Fruit fly (Drosophila melanogaster) whole organism, embryonic: ENCODE data around the gene CG42404.

Experiments used
- Awh ChIP-seq: fragments of 200-800 bp; sonication (Bioruptor generic); IDR thresholded peaks from 2 replicates; pipeline ENCODE4, ENCODE4 v1.3.6; 2022; ENCODE audit warnings: missing biosample characterization, missing genetic modification characterization
- Blimp-1 ChIP-seq: fragments of 200-800 bp; sonication (Bioruptor generic); optimal IDR thresholded peaks from 3 replicates; lab custom pipeline; 2018; ENCODE audit warnings: missing biosample characterization, missing genetic modification characterization, mild to moderate bottlenecking, moderate library complexity, missing genetic modification reagents
- Bteb2 ChIP-seq: fragments of 200-800 bp; sonication (Bioruptor generic); optimal IDR thresholded peaks from 2 replicates; lab custom pipeline; 2016; ENCODE audit warnings: missing biosample characterization, missing genetic modification characterization
- CG10267 ChIP-seq: fragments of 200-800 bp; sonication (Bioruptor generic); optimal IDR thresholded peaks from 2 replicates; lab custom pipeline; 2018; ENCODE audit warnings: missing biosample characterization, mild to moderate bottlenecking, missing genetic modification characterization, moderate library complexity
- CG12071 ChIP-seq: fragments of 200-800 bp; sonication (Bioruptor generic); optimal IDR thresholded peaks from 3 replicates; lab custom pipeline; 2018; ENCODE audit warnings: missing biosample characterization, mild to moderate bottlenecking, missing genetic modification characterization
- CG12104 ChIP-seq: fragments of 200-800 bp; sonication (Bioruptor generic); optimal IDR thresholded peaks from 3 replicates; lab custom pipeline; 2016; ENCODE audit warnings: missing biosample characterization, missing genetic modification characterization
- CG12769 ChIP-seq: fragments of 200-800 bp; sonication (Bioruptor generic); optimal IDR thresholded peaks from 2 replicates; lab custom pipeline; 2019; ENCODE audit warnings: missing biosample characterization, mild to moderate bottlenecking, missing genetic modification characterization, moderate library complexity
- CG13123 ChIP-seq: fragments of 200-800 bp; sonication (Bioruptor generic); optimal IDR thresholded peaks from 2 replicates; lab custom pipeline; 2016; ENCODE audit warnings: missing biosample characterization, missing genetic modification characterization
- CG15269 ChIP-seq: fragments of 200-800 bp; sonication (Bioruptor generic); optimal IDR thresholded peaks from 2 replicates; lab custom pipeline; 2018; ENCODE audit warnings: missing biosample characterization, mild to moderate bottlenecking, missing genetic modification characterization, moderate library complexity
- CG1832 ChIP-seq: fragments of 200-800 bp; sonication (Bioruptor generic); optimal IDR thresholded peaks from 2 replicates; lab custom pipeline; 2017; ENCODE audit warnings: missing biosample characterization, mild to moderate bottlenecking, missing genetic modification characterization, inconsistent platforms
- CG30403 ChIP-seq: fragments of 200-800 bp; sonication (Bioruptor generic); optimal IDR thresholded peaks from 3 replicates; lab custom pipeline; 2016; ENCODE audit warnings: missing biosample characterization, missing genetic modification characterization
- CG30431 ChIP-seq: fragments of 200-800 bp; sonication (Bioruptor generic); optimal IDR thresholded peaks from 2 replicates; lab custom pipeline; 2017; ENCODE audit warnings: missing biosample characterization, missing genetic modification characterization
- CG3065 ChIP-seq: fragments of 200-800 bp; sonication (Bioruptor generic); optimal IDR thresholded peaks from 2 replicates; lab custom pipeline; 2016; ENCODE audit warnings: missing biosample characterization, missing genetic modification characterization
- CG3163 ChIP-seq: fragments of 200-800 bp; sonication (Bioruptor generic); optimal IDR thresholded peaks from 3 replicates; lab custom pipeline; 2016; ENCODE audit warnings: missing biosample characterization, missing genetic modification characterization
- CG6175 ChIP-seq: fragments of 200-800 bp; sonication (Bioruptor generic); IDR thresholded peaks from 3 replicates; pipeline ENCODE4 v1.3.6; 2022; ENCODE audit warnings: missing biosample characterization, missing genetic modification characterization
- CG8281 ChIP-seq: fragments of 200-800 bp; sonication (Bioruptor generic); optimal IDR thresholded peaks from 2 replicates; lab custom pipeline; 2018; ENCODE audit warnings: missing biosample characterization, mild to moderate bottlenecking, missing genetic modification characterization, moderate library complexity
- CG9437 ChIP-seq: fragments of 200-800 bp; sonication (Bioruptor generic); optimal IDR thresholded peaks from 2 replicates; lab custom pipeline; 2018; ENCODE audit warnings: missing biosample characterization, mild to moderate bottlenecking, missing genetic modification characterization
- CTCF ChIP-seq: fragments of 200-800 bp; sonication (Bioruptor generic); optimal IDR thresholded peaks from 2 replicates; lab custom pipeline; 2017; ENCODE audit warnings: missing biosample characterization, mild to moderate bottlenecking, missing genetic modification characterization, moderate library complexity
- Camta ChIP-seq: fragments of 200-800 bp; sonication (Bioruptor generic); optimal IDR thresholded peaks from 2 replicates; lab custom pipeline; 2016; ENCODE audit warnings: missing biosample characterization, missing genetic modification characterization
- D ChIP-seq, 2 experiments: fragments of 200-800 bp in 1 of 2; fragments of >200 bp in 1 of 2; sonication (Bioruptor generic) in 1 of 2; optimal IDR thresholded peaks; 2 replicates in 1 of 2; 3 replicates in 1 of 2; lab custom pipeline; 2017; ENCODE audit warnings: mild to moderate bottlenecking in 1 of 2, missing biosample characterization in 1 of 2, missing genetic modification characterization in 1 of 2, missing genetic modification reagents in 1 of 2
- Gug ChIP-seq: fragments of 200-800 bp; sonication (Bioruptor generic); IDR thresholded peaks from 4 replicates; pipeline ENCODE4 v1.3.6; 2022; ENCODE audit warnings: missing biosample characterization, missing genetic modification characterization
- H15 ChIP-seq: fragments of 200-800 bp; sonication (Bioruptor generic); IDR thresholded peaks from 3 replicates; pipeline ENCODE4 v1.3.6; 2022; ENCODE audit warnings: missing biosample characterization, missing genetic modification characterization
- H2.0 ChIP-seq: fragments of 200-800 bp; sonication (Bioruptor generic); IDR thresholded peaks from 2 replicates; pipeline ENCODE4 v1.3.6; 2022; ENCODE audit warnings: missing biosample characterization, missing genetic modification characterization
- Oaz ChIP-seq: fragments of 200-800 bp; sonication (Bioruptor generic); IDR thresholded peaks from 2 replicates; pipeline ENCODE4 v1.3.6; 2022; ENCODE audit warnings: missing biosample characterization, missing genetic modification characterization
- Oli ChIP-seq: fragments of 200-800 bp; sonication (Bioruptor generic); optimal IDR thresholded peaks from 2 replicates; lab custom pipeline; 2018; ENCODE audit warnings: missing biosample characterization, mild to moderate bottlenecking, missing genetic modification characterization, moderate library complexity
- Sin3A ChIP-seq: fragments of >200 bp; optimal IDR thresholded peaks from 2 replicates; lab custom pipeline; 2018
- Six4 ChIP-seq: fragments of 200-800 bp; sonication (Bioruptor generic); optimal IDR thresholded peaks from 2 replicates; lab custom pipeline; 2016; ENCODE audit warnings: missing biosample characterization, missing genetic modification characterization
- ab ChIP-seq: fragments of 200-800 bp; sonication (Bioruptor generic); optimal IDR thresholded peaks from 2 replicates; lab custom pipeline; 2016; ENCODE audit warnings: missing biosample characterization, missing genetic modification characterization
- amos ChIP-seq: fragments of 200-800 bp; sonication (Bioruptor generic); IDR thresholded peaks from 2 replicates; pipeline ENCODE4 v1.3.6; 2022; ENCODE audit warnings: missing biosample characterization, missing genetic modification characterization; ENCODE audit not compliant: partially characterized antibody
- bsh ChIP-seq, 2 experiments: fragments of 200-800 bp; sonication (Bioruptor generic); optimal IDR thresholded peaks; 2 replicates each; lab custom pipeline; 2017 to 2018; ENCODE audit warnings: mild to moderate bottlenecking in 2 of 2, missing biosample characterization in 2 of 2, missing genetic modification characterization in 2 of 2, moderate library complexity in 1 of 2
- caup ChIP-seq: fragments of 200-800 bp; sonication (Bioruptor generic); optimal IDR thresholded peaks from 3 replicates; lab custom pipeline; 2017; ENCODE audit warnings: missing biosample characterization, mild to moderate bottlenecking, missing genetic modification characterization, moderate library complexity; ENCODE audit not compliant: severe bottlenecking
- ci ChIP-seq: fragments of 200-800 bp; sonication (Bioruptor generic); IDR thresholded peaks from 3 replicates; pipeline ENCODE4 v1.3.6; 2022; ENCODE audit warnings: missing biosample characterization, missing genetic modification characterization
- da ChIP-seq: fragments of 200-800 bp; sonication (Bioruptor generic); optimal IDR thresholded peaks from 2 replicates; lab custom pipeline; 2016; ENCODE audit warnings: missing biosample characterization, missing genetic modification characterization
- dati ChIP-seq: fragments of 200-800 bp; sonication (Bioruptor generic); IDR thresholded peaks from 2 replicates; pipeline ENCODE4 v1.3.6; 2022; ENCODE audit warnings: missing biosample characterization, missing genetic modification characterization
- dpn ChIP-seq, 2 experiments: fragments of 200-800 bp; sonication (Bioruptor generic); optimal IDR thresholded peaks; 3 replicates each; lab custom pipeline; 2016; ENCODE audit warnings: missing biosample characterization in 2 of 2, missing genetic modification characterization in 2 of 2
- fd64A ChIP-seq: fragments of 200-800 bp; sonication (Bioruptor generic); optimal IDR thresholded peaks from 3 replicates; lab custom pipeline; 2018; ENCODE audit warnings: missing biosample characterization, mild to moderate bottlenecking, missing genetic modification characterization
- gcm ChIP-seq: fragments of 200-800 bp; sonication (Bioruptor generic); optimal IDR thresholded peaks from 2 replicates; lab custom pipeline; 2019; ENCODE audit warnings: missing biosample characterization, mild to moderate bottlenecking, missing genetic modification characterization, moderate library complexity
- lilli ChIP-seq: fragments of 200-800 bp; sonication (Bioruptor generic); optimal IDR thresholded peaks from 3 replicates; lab custom pipeline; 2016; ENCODE audit warnings: missing biosample characterization, missing genetic modification characterization
- mirr ChIP-seq: fragments of 200-800 bp; sonication (Bioruptor generic); optimal IDR thresholded peaks from 3 replicates; lab custom pipeline; 2018; ENCODE audit warnings: missing biosample characterization, mild to moderate bottlenecking, missing genetic modification characterization
- nerfin-2 ChIP-seq: fragments of 200-800 bp; sonication (Bioruptor generic); IDR thresholded peaks from 2 replicates; pipeline ENCODE4 v1.3.6; 2022; ENCODE audit warnings: missing biosample characterization, missing genetic modification characterization; ENCODE audit not compliant: partially characterized antibody
- odd ChIP-seq: fragments of 200-800 bp; sonication (Bioruptor generic); optimal IDR thresholded peaks from 2 replicates; lab custom pipeline; 2017; ENCODE audit warnings: missing biosample characterization, mild to moderate bottlenecking, missing genetic modification characterization
- sc ChIP-seq, 3 experiments: fragments of >200 bp in 2 of 3; fragments of 200-800 bp in 1 of 3; sonication (Bioruptor generic) in 1 of 3; optimal IDR thresholded peaks; 2 replicates in 2 of 3; 3 replicates in 1 of 3; lab custom pipeline; 2017; ENCODE audit warnings: mild to moderate bottlenecking in 1 of 3, missing biosample characterization in 1 of 3, missing genetic modification characterization in 1 of 3, missing genetic modification reagents in 1 of 3
- scrt ChIP-seq: fragments of 200-800 bp; sonication (Bioruptor generic); optimal IDR thresholded peaks from 2 replicates; lab custom pipeline; 2018; ENCODE audit warnings: missing biosample characterization, mild to moderate bottlenecking, missing genetic modification characterization, moderate library complexity
- sd ChIP-seq: fragments of 200-800 bp; sonication (Bioruptor generic); optimal IDR thresholded peaks from 3 replicates; lab custom pipeline; 2018; ENCODE audit warnings: missing biosample characterization, mild to moderate bottlenecking, missing genetic modification characterization, moderate library complexity
- seq ChIP-seq: fragments of 200-800 bp; sonication (Bioruptor generic); IDR thresholded peaks from 2 replicates; pipeline ENCODE4 v1.3.6; 2022; ENCODE audit warnings: missing biosample characterization, missing genetic modification characterization
- tll ChIP-seq, 2 experiments: fragments of 200-800 bp in 1 of 2; fragments of >200 bp in 1 of 2; sonication (Bioruptor generic) in 1 of 2; optimal IDR thresholded peaks; 2 replicates each; lab custom pipeline; 2017 to 2019; ENCODE audit warnings: missing biosample characterization in 2 of 2, missing genetic modification characterization in 2 of 2, mild to moderate bottlenecking in 1 of 2, moderate library complexity in 1 of 2
- vfl ChIP-seq: fragments of 200-800 bp; sonication (Bioruptor generic); optimal IDR thresholded peaks from 2 replicates; lab custom pipeline; 2016; ENCODE audit warnings: missing biosample characterization, missing genetic modification characterization
- yki ChIP-seq: fragments of >200 bp; optimal IDR thresholded peaks from 3 replicates; lab custom pipeline; 2018

The CG42404 gene

dm6 chr3R:15208712-15209499 lies 41.0 kb upstream of the CG42404 start, which contains the start of the genes Spn88Eb and Mau2 (continued):
- TF ChIP-seq CG30431 (GFP tag; lab: Kevin White, UChicago) (peak; percentile 48), odd (GFP tag; lab: Kevin White, UChicago) (no peak), D (optimal IDR thresholded peaks at IDR 0.05; lab: Kevin White, UChicago) (no peak), D (GFP tag; optimal IDR thresholded peaks at IDR 0.05; lab: Kevin White, UChicago) (peak; percentile 14), tll (GFP tag; optimal IDR thresholded peaks at IDR 0.05; lab: Kevin White, UChicago) (no peak), sc (optimal IDR thresholded peaks at IDR 0.05; lab: Kevin White, UChicago) (no peak), sc (GFP tag; optimal IDR thresholded peaks at IDR 0.05; lab: Kevin White, UChicago) (no peak), CG13123 (GFP tag; lab: Kevin White, UChicago) (peak; percentile 37), dpn (GFP tag; optimal IDR thresholded peaks at IDR 0.05; lab: Kevin White, UChicago) (peak; percentile 70 to 76), yki (lab: Kevin White, UChicago) (no peak), CG3065 (GFP tag; lab: Kevin White, UChicago) (no peak), lilli (GFP tag; lab: Kevin White, UChicago) (peak; percentile 73), H2.0 (GFP tag; lab: Robert Waterston, UW) (peak; percentile 67), CG1832 (no peak), Camta (peak; percentile 36), fd64A (no peak), sd (no peak), CG12071 (GFP tag; lab: Kevin White, UChicago) (no peak), Blimp-1 (GFP tag; lab: Kevin White, UChicago) (no peak), CG12769 (tag; lab: Kevin White, UChicago) (no peak), CG30403 (GFP tag; lab: Kevin White, UChicago) (peak; percentile 81), amos (GFP tag; lab: Robert Waterston, UW) (peak; percentile 79), CG10267 (tag; lab: Kevin White, UChicago) (peak; percentile 94), nerfin-2 (no peak), Gug (peak; percentile 88), Sin3A (lab: Kevin White, UChicago) (peak; percentile 61), Bteb2 (GFP tag; lab: Kevin White, UChicago) (peak; percentile 21), Oaz (peak; percentile 35; the same call in 1 of the 2 replicates), Oli (tag; lab: Kevin White, UChicago) (peak; percentile 37), CTCF (GFP tag; lab: Kevin White, UChicago) (no peak), dati (GFP tag; lab: Robert Waterston, UW) (no peak), bsh (GFP tag; optimal IDR thresholded peaks at IDR 0.05; lab: Kevin White, UChicago) (peak in 1 of 2 experiments; percentile 46), vfl (GFP tag; lab: Kevin White, UChicago) (peak; percentile 45), gcm (GFP tag; lab: Kevin White, UChicago) (no peak), scrt (GFP tag; lab: Kevin White, UChicago) (no peak), seq (GFP tag; lab: Robert Waterston, UW) (no peak), CG6175 (peak; percentile 53; the same call in 1 of the 3 replicates), Six4 (GFP tag; lab: Kevin White, UChicago) (peak; percentile 38), CG3163 (GFP tag; lab: Kevin White, UChicago) (peak; percentile 43), H15 (peak; percentile 61; the same call in 2 of the 3 replicates), da (GFP tag; lab: Kevin White, UChicago) (no peak), ci (GFP tag; lab: Robert Waterston, UW) (peak; percentile 73), CG15269 (tag; lab: Kevin White, UChicago) (no peak), caup (GFP tag; lab: Kevin White, UChicago) (peak; percentile 67), CG9437 (GFP tag; lab: Kevin White, UChicago) (peak; percentile 38), ab (no peak), Awh (GFP tag; lab: Robert Waterston, UW) (peak; percentile 24; the same call in 1 of the 2 replicates), CG8281 (no peak), CG12104 (GFP tag; lab: Kevin White, UChicago) (peak; percentile 8), mirr (GFP tag; lab: Kevin White, UChicago) (peak; percentile 51)
